Fruit fly (Drosophila melanogaster) whole organism, adult: Measurements from ENCODE around the gene CG43694.

ENCODE experiments used
- CG11617 ChIP-seq: fragments of 200-800 bp; sonication (Bioruptor generic); optimal IDR thresholded peaks from 2 replicates; lab custom pipeline; 2017; ENCODE audit warnings: mild to moderate bottlenecking, missing biosample characterization, missing genetic modification reagents, missing genetic modification characterization
- CG12768 ChIP-seq: fragments of 200-800 bp; sonication (Bioruptor generic); optimal IDR thresholded peaks from 2 replicates; lab custom pipeline; 2017; ENCODE audit warnings: missing biosample characterization, missing genetic modification characterization, mild to moderate bottlenecking, moderate library complexity, missing genetic modification reagents
- CG14711 ChIP-seq: fragments of 200-800 bp; sonication (Bioruptor generic); optimal IDR thresholded peaks from 2 replicates; lab custom pipeline; 2018; ENCODE audit warnings: missing biosample characterization, mild to moderate bottlenecking, missing genetic modification characterization, moderate library complexity
- CG1620 ChIP-seq: fragments of 200-800 bp; sonication (Bioruptor generic); optimal IDR thresholded peaks from 2 replicates; lab custom pipeline; 2016; ENCODE audit warnings: missing biosample characterization, missing genetic modification characterization
- CG33017 ChIP-seq: fragments of 200-800 bp; sonication (Bioruptor generic); optimal IDR thresholded peaks from 2 replicates; lab custom pipeline; 2018; ENCODE audit warnings: missing biosample characterization, mild to moderate bottlenecking, missing genetic modification characterization, moderate library complexity
- CG5204 ChIP-seq: fragments of 200-800 bp; sonication (Bioruptor generic); optimal IDR thresholded peaks from 2 replicates; lab custom pipeline; 2016; ENCODE audit warnings: missing biosample characterization, missing genetic modification characterization
- CG7045 ChIP-seq: fragments of 200-800 bp; sonication (Bioruptor generic); optimal IDR thresholded peaks from 2 replicates; lab custom pipeline; 2017; ENCODE audit warnings: missing biosample characterization, mild to moderate bottlenecking, missing genetic modification characterization
- CG7101 ChIP-seq: fragments of 200-800 bp; sonication (Bioruptor generic); optimal IDR thresholded peaks from 2 replicates; lab custom pipeline; 2018; ENCODE audit warnings: missing biosample characterization, mild to moderate bottlenecking, missing genetic modification characterization, moderate library complexity
- Clk ChIP-seq: fragments of 200-800 bp; sonication (Bioruptor generic); optimal IDR thresholded peaks from 2 replicates; lab custom pipeline; 2017; ENCODE audit warnings: missing biosample characterization, missing genetic modification characterization
- Crg-1 ChIP-seq: fragments of 200-800 bp; sonication (Bioruptor generic); optimal IDR thresholded peaks from 2 replicates; lab custom pipeline; 2016; ENCODE audit warnings: missing biosample characterization, missing genetic modification characterization
- Hr96 ChIP-seq: fragments of 200-800 bp; sonication (Bioruptor generic); optimal IDR thresholded peaks from 2 replicates; lab custom pipeline; 2016; ENCODE audit warnings: missing biosample characterization, missing genetic modification characterization
- Mnt ChIP-seq: fragments of 200-800 bp; sonication (Bioruptor generic); optimal IDR thresholded peaks from 2 replicates; lab custom pipeline; 2016; ENCODE audit warnings: missing biosample characterization, mild to moderate bottlenecking, missing genetic modification characterization
- bab1 ChIP-seq: fragments of 200-800 bp; sonication (Bioruptor generic); optimal IDR thresholded peaks from 3 replicates; lab custom pipeline; 2019; ENCODE audit warnings: missing biosample characterization, mild to moderate bottlenecking, missing genetic modification characterization, moderate library complexity
- cic ChIP-seq: fragments of 200-800 bp; sonication (Bioruptor generic); optimal IDR thresholded peaks from 2 replicates; lab custom pipeline; 2017; ENCODE audit warnings: missing biosample characterization, mild to moderate bottlenecking, missing genetic modification characterization, moderate library complexity
- cnc ChIP-seq, 2 experiments: fragments of >200 bp; optimal IDR thresholded peaks; 2 replicates each; lab custom pipeline; 2017
- kay ChIP-seq: fragments of 200-800 bp; sonication (Bioruptor generic); peaks from one replicate; lab custom pipeline; 2016; ENCODE audit warnings: missing biosample characterization, missing genetic modification characterization, borderline replicate concordance
- ovo ChIP-seq: fragments of 200-800 bp; sonication (Bioruptor generic); optimal IDR thresholded peaks from 2 replicates; lab custom pipeline; 2016; ENCODE audit warnings: missing biosample characterization, missing genetic modification characterization
- pad ChIP-seq: fragments of 200-800 bp; sonication (Bioruptor generic); optimal IDR thresholded peaks from 3 replicates; lab custom pipeline; 2017; ENCODE audit warnings: missing biosample characterization, missing genetic modification characterization, mild to moderate bottlenecking, moderate library complexity, missing genetic modification reagents
- tj ChIP-seq: fragments of 200-800 bp; sonication (Bioruptor generic); optimal IDR thresholded peaks from 3 replicates; lab custom pipeline; 2017; ENCODE audit warnings: missing biosample characterization, mild to moderate bottlenecking, missing genetic modification characterization, moderate library complexity
- toe ChIP-seq: fragments of 200-800 bp; sonication (Bioruptor generic); optimal IDR thresholded peaks from 2 replicates; lab custom pipeline; 2016; ENCODE audit warnings: missing biosample characterization, missing genetic modification characterization

CG43694 gene

DNA sequence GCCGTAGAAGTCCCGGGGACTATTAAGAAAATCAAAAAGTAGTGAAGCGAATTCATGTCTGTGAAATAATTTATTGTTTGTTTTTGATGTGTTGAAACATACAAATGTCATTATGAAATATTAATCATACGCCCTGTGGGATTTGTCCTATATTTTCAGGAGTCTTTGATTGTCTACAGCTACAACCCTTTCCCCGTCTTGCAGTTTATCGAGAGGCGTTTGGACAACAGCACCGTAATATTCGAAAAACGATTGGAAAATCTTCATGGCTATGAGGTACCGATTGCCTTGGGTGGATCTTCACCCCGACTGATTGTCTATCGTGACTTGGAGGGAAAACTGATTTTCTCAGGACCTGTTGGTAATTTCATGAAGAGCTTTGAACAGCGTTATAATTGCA, 22.2 kb downstream of the CG43694 start, which contains the start of gene CG17380:
TSS of gene CG17380 (minus strand) at position 101 of the 400 bp plus-strand sequence.
- TF ChIP-seq CG7101 (no peak), Clk (GFP tag; lab: Kevin White, UChicago) (no peak), CG33017 (no peak), CG11617 (GFP tag; lab: Kevin White, UChicago) (no peak), CG7045 (GFP tag; lab: Kevin White, UChicago) (no peak), tj (no peak), Mnt (GFP tag; lab: Kevin White, UChicago) (no peak), Hr96 (GFP tag; lab: Kevin White, UChicago) (no peak), bab1 (GFP tag; lab: Kevin White, UChicago) (no peak), cnc (optimal IDR thresholded peaks at IDR 0.05; lab: Kevin White, UChicago) (no peak), CG14711 (tag; lab: Kevin White, UChicago) (no peak), pad (GFP tag; lab: Kevin White, UChicago) (no peak), toe (no peak), CG12768 (GFP tag; lab: Kevin White, UChicago) (no peak), cic (no peak), CG5204 (GFP tag; lab: Kevin White, UChicago) (no peak), kay (GFP tag; lab: Kevin White, UChicago) (no peak), ovo (GFP tag; lab: Kevin White, UChicago) (no peak), Crg-1 (GFP tag; lab: Kevin White, UChicago) (no peak)

DNA sequence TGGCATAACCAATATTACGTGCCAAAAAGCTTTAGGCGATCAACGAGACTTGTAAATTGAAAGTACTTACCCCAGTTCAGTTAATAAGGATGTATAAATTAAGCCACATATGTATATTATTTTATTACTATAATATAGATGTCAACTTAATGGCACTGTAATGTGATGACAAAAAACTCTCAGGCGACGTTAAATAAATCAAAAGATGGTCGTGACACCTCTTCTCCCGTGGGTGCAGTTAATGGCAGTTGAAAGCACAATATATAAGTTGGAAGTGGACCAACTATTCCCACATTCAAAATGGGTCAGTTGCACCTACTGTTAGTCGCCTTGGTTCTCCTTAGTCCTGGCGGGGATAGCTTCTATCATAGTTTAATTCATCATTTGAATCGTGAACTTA, 23.3 kb downstream of the CG43694 start, which contains the start of gene Ir94d:
TSS of gene Ir94d (plus strand) at position 301 of the 400 bp plus-strand sequence.
- TF ChIP-seq cnc (optimal IDR thresholded peaks at IDR 0.05; lab: Kevin White, UChicago) (no peak), ovo (GFP tag; lab: Kevin White, UChicago) (no peak), Crg-1 (GFP tag; lab: Kevin White, UChicago) (no peak), CG33017 (no peak), cic (no peak)

DNA sequence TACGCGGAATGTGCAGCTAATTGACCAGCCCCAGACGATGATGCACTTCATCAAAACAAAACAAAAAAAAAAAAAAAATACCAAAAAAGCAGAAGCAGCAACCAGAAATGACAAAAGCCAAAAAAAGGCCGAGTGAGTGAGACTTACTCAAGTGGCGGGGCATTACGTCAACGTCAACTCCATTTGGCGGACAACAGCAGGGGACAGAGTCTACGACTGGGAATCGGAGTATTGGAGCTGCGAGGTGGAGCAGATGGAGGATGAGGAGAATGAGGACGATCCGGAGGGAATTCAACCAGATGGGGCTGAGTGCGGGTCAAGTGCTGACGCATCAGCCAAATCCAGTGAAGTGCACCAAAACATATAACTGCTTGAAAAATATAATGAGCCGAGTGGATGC, 24.3 kb downstream of the CG43694 start:
- TF ChIP-seq Crg-1 (GFP tag; lab: Kevin White, UChicago) (no peak), CG12768 (GFP tag; lab: Kevin White, UChicago) (no peak), cnc (optimal IDR thresholded peaks at IDR 0.05; lab: Kevin White, UChicago) (no peak), toe (no peak), CG7045 (GFP tag; lab: Kevin White, UChicago) (no peak)

DNA sequence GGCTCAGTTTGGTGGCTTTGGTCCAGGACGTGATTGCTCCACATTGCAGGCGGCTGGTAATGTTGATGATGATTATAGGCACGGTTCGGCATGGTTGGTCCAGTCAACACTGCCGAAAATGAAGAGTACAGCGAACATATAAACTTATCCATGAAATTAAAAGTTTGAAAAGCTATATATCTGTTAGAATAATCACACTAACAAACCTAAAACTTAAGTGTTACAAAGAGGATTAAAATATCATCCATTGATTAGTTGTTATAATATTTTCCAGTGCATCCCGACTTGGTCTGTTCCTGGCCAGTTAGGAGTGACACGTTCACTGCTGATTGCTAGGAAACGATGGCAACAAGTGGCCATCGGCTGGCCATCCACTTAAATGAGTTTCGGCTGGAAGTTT, 26.1 kb downstream of the CG43694 start:
- TF ChIP-seq cic (no peak), Mnt (GFP tag; lab: Kevin White, UChicago) (no peak), Hr96 (GFP tag; lab: Kevin White, UChicago) (no peak), CG12768 (GFP tag; lab: Kevin White, UChicago) (no peak), Crg-1 (GFP tag; lab: Kevin White, UChicago) (no peak), bab1 (GFP tag; lab: Kevin White, UChicago) (no peak), Clk (GFP tag; lab: Kevin White, UChicago) (no peak)

DNA sequence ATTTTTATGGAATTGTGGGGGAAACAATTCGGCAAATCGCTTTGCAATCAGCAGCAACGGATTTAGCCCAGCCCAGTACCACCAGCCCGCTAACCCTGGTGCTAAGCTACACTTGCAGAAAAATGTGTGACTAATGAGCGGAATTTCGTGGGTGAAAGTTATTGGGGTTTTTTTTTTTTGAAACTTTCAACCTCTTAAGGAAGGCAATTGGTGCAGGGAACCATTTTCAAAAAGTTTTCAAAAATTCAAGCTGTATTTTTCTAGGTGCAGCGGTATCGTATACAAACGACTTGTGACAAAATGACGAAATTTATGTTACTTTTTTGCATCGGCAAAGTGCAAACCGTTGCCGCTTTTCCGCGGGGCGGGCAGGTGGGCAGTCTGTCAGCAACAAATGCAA, 26.9 kb downstream of the CG43694 start:
- TF ChIP-seq cic, result no peak
- TF ChIP-seq toe, result no peak
- TF ChIP-seq CG12768 (GFP tag; lab: Kevin White, UChicago), result no peak
- TF ChIP-seq Crg-1 (GFP tag; lab: Kevin White, UChicago), result no peak
- TF ChIP-seq Clk (GFP tag; lab: Kevin White, UChicago), result no peak
- no peak for TF ChIP-seq Hr96 (GFP tag; lab: Kevin White, UChicago)
- no peak for TF ChIP-seq bab1 (GFP tag; lab: Kevin White, UChicago)
- TF ChIP-seq tj, result no peak
- TF ChIP-seq CG5204 (GFP tag; lab: Kevin White, UChicago), result no peak
- TF ChIP-seq CG14711 (tag; lab: Kevin White, UChicago), result no peak
- no peak for TF ChIP-seq ovo (GFP tag; lab: Kevin White, UChicago)
- no peak for TF ChIP-seq CG33017
- TF ChIP-seq CG7101, result no peak
- TF ChIP-seq Mnt (GFP tag; lab: Kevin White, UChicago), result no peak
- TF ChIP-seq kay (GFP tag; lab: Kevin White, UChicago), result no peak

DNA sequence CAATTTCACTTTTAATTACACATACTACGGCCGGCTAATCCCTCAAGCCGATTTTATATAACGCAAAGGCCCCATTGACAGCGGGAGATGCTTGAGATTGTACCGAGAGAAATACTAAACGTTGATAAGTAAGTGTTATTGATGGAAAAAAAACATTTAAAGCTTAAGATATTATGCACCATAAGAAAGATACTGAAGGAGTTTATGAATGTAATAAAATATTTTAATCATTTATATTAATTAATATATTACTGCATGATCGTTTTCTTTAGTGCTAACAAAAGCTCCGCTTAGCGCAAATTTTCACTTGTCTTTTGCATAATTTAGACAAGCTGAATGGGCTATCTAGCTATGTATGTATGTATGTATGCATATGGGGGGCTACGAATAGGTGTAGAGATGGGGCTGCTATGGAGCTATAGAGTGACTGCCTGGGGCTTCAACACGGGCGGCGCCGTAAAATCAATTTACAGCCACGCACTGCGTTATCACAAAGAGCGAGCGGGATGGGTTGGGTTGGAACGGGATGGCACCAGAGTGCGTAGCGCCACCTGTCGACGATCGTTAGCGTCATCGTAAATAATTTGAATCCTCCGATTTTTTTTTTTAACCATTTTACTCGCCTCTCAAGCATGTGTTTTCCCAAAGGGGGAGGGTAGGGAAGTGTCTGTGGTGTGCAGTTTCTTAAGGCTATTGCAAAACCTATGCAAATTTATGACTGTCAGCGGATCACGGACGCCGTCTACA, 29.1 kb downstream of the CG43694 start:
- TF ChIP-seq CG11617 (GFP tag; lab: Kevin White, UChicago) (no peak), CG7101 (no peak), CG5204 (GFP tag; lab: Kevin White, UChicago) (no peak), CG7045 (GFP tag; lab: Kevin White, UChicago) (no peak), CG1620 (no peak), ovo (GFP tag; lab: Kevin White, UChicago) (no peak)

DNA sequence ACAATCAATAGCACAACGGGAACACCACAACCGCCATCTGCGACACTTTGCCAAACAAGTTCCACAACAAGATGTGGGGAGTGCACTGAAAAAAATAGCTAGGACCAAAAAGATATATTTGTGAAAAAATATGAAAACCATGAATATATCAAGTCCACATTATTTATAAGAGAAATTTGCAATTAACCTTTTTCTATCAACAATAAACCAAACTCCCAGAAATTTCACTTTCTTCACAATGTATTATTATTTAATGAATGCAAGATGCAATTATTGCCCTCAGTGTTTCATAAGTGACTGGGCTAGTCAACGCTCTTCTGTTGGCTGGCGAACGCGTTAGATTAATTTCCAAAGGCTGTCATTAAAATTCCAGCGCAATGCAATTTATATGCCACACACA, 30.1 kb downstream of the CG43694 start:
- TF ChIP-seq Clk (GFP tag; lab: Kevin White, UChicago), result no peak
- TF ChIP-seq CG12768 (GFP tag; lab: Kevin White, UChicago), result no peak
- TF ChIP-seq Crg-1 (GFP tag; lab: Kevin White, UChicago), result no peak
- no peak for TF ChIP-seq cnc (optimal IDR thresholded peaks at IDR 0.05; lab: Kevin White, UChicago)
- TF ChIP-seq ovo (GFP tag; lab: Kevin White, UChicago), result no peak
- no peak for TF ChIP-seq pad (GFP tag; lab: Kevin White, UChicago)
